Fruit fly (Drosophila melanogaster) whole organism, embryonic: ENCODE measurements around the gene Hs2st.
A peak's percentile ranks its signal among the peaks of the same experiment; 100 is the strongest.

Experiments
- CG10543 ChIP-seq: fragments of 200-800 bp; sonication (Bioruptor generic); optimal IDR thresholded peaks from 3 replicates; lab custom pipeline; 2017; ENCODE audit warnings: missing biosample characterization, mild to moderate bottlenecking, missing genetic modification characterization, moderate library complexity
- CG11504 ChIP-seq: fragments of 200-800 bp; sonication (Bioruptor generic); optimal IDR thresholded peaks from 3 replicates; lab custom pipeline; 2019; ENCODE audit warnings: missing biosample characterization, mild to moderate bottlenecking, missing genetic modification characterization, moderate library complexity
- CG12155 ChIP-seq: fragments of 200-800 bp; sonication (Bioruptor generic); optimal IDR thresholded peaks from 3 replicates; lab custom pipeline; 2016; ENCODE audit warnings: missing biosample characterization, missing genetic modification characterization
- CG12769 ChIP-seq: fragments of 200-800 bp; sonication (Bioruptor generic); optimal IDR thresholded peaks from 2 replicates; lab custom pipeline; 2019; ENCODE audit warnings: missing biosample characterization, mild to moderate bottlenecking, missing genetic modification characterization, moderate library complexity
- CG14860 ChIP-seq: fragments of 200-800 bp; sonication (Bioruptor generic); IDR thresholded peaks from 3 replicates; pipeline ENCODE4 v1.3.6; 2022; ENCODE audit warnings: missing biosample characterization, missing genetic modification characterization; ENCODE audit not compliant: partially characterized antibody
- CG15601 ChIP-seq: fragments of 200-800 bp; sonication (Bioruptor generic); optimal IDR thresholded peaks from 3 replicates; lab custom pipeline; 2019; ENCODE audit warnings: missing biosample characterization, mild to moderate bottlenecking, missing genetic modification characterization, moderate library complexity
- CG1602 ChIP-seq: fragments of 200-800 bp; sonication (Bioruptor generic); optimal IDR thresholded peaks from 3 replicates; lab custom pipeline; 2016; ENCODE audit warnings: missing biosample characterization, missing genetic modification characterization
- CG30431 ChIP-seq: fragments of 200-800 bp; sonication (Bioruptor generic); optimal IDR thresholded peaks from 2 replicates; lab custom pipeline; 2017; ENCODE audit warnings: missing biosample characterization, missing genetic modification characterization
- CG4617 ChIP-seq: fragments of 200-800 bp; sonication (Bioruptor generic); optimal IDR thresholded peaks from 3 replicates; lab custom pipeline; 2016; ENCODE audit warnings: missing biosample characterization, missing genetic modification characterization, borderline replicate concordance
- CG4707 ChIP-seq: fragments of 200-800 bp; sonication (Bioruptor generic); optimal IDR thresholded peaks from 2 replicates; lab custom pipeline; 2018; ENCODE audit warnings: missing biosample characterization, mild to moderate bottlenecking, missing genetic modification characterization, moderate library complexity
- CG7271 ChIP-seq: fragments of 200-800 bp; sonication (Bioruptor generic); optimal IDR thresholded peaks from 2 replicates; lab custom pipeline; 2018; ENCODE audit warnings: missing biosample characterization, mild to moderate bottlenecking, missing genetic modification characterization, moderate library complexity
- CG9215 ChIP-seq: fragments of 200-800 bp; sonication (Bioruptor generic); IDR thresholded peaks from 2 replicates; pipeline ENCODE4 v1.3.6; 2022; ENCODE audit warnings: missing biosample characterization, missing genetic modification characterization
- Deaf1 ChIP-seq: fragments of 200-800 bp; optimal IDR thresholded peaks from 3 replicates; lab custom pipeline; 2019; ENCODE audit warnings: missing biosample characterization, mild to moderate bottlenecking, missing genetic modification characterization, moderate library complexity
- Dfd ChIP-seq, 2 experiments: fragments of >200 bp; optimal IDR thresholded peaks; 2 replicates each; lab custom pipeline; 2017; ENCODE audit warnings: missing biosample characterization in 2 of 2, missing genetic modification characterization in 2 of 2
- Ets65A ChIP-seq: fragments of 200-800 bp; sonication (Bioruptor generic); peaks from one replicate; lab custom pipeline; 2016; ENCODE audit warnings: missing biosample characterization, missing genetic modification characterization
- H15 ChIP-seq: fragments of 200-800 bp; sonication (Bioruptor generic); IDR thresholded peaks from 3 replicates; pipeline ENCODE4 v1.3.6; 2022; ENCODE audit warnings: missing biosample characterization, missing genetic modification characterization
- Hr78 ChIP-seq, 2 experiments: fragments of 200-800 bp in 1 of 2; fragments of >200 bp in 1 of 2; sonication (Bioruptor generic) in 1 of 2; optimal IDR thresholded peaks; 2 replicates each; lab custom pipeline; 2017 to 2019; ENCODE audit warnings: missing biosample characterization in 2 of 2, missing genetic modification characterization in 2 of 2, mild to moderate bottlenecking in 1 of 2, moderate library complexity in 1 of 2
- MBD-R2 ChIP-seq: fragments of 200-800 bp; sonication (Bioruptor generic); IDR thresholded peaks from 2 replicates; pipeline ENCODE4 v1.3.6; 2022; ENCODE audit warnings: missing biosample characterization, missing genetic modification characterization
- MTF-1 ChIP-seq: fragments of 200-800 bp; sonication (Bioruptor generic); optimal IDR thresholded peaks from 2 replicates; lab custom pipeline; 2018; ENCODE audit warnings: missing biosample characterization, mild to moderate bottlenecking, missing genetic modification characterization, borderline replicate concordance
- NfI ChIP-seq: fragments of 200-800 bp; sonication (Bioruptor generic); optimal IDR thresholded peaks from 3 replicates; lab custom pipeline; 2018; ENCODE audit warnings: missing biosample characterization, mild to moderate bottlenecking, missing genetic modification characterization, moderate library complexity
- Rfx ChIP-seq: fragments of 200-800 bp; sonication (Bioruptor generic); IDR thresholded peaks from 2 replicates; pipeline ENCODE4 v1.3.6; 2022; ENCODE audit warnings: missing biosample characterization, missing genetic modification characterization
- TFAM ChIP-seq: fragments of 200-800 bp; sonication (Bioruptor generic); optimal IDR thresholded peaks from 2 replicates; lab custom pipeline; 2017; ENCODE audit warnings: missing biosample characterization, missing genetic modification characterization, inconsistent platforms
- Usf ChIP-seq: fragments of 200-800 bp; sonication (Bioruptor generic); optimal IDR thresholded peaks from 2 replicates; lab custom pipeline; 2017; ENCODE audit warnings: missing genotype, missing biosample characterization, missing genetic modification characterization
- Xrp1 ChIP-seq: fragments of 200-800 bp; sonication (Bioruptor generic); IDR thresholded peaks from 2 replicates; pipeline ENCODE4 v1.3.6; 2022; ENCODE audit warnings: missing biosample characterization, missing genetic modification characterization
- abd-A ChIP-seq: fragments of 200-800 bp; sonication (Bioruptor generic); optimal IDR thresholded peaks from 3 replicates; lab custom pipeline; 2019; ENCODE audit warnings: missing biosample characterization, mild to moderate bottlenecking, missing genetic modification characterization, moderate library complexity
- bbx ChIP-seq: fragments of 200-800 bp; sonication (Bioruptor generic); IDR thresholded peaks from 2 replicates; pipeline ENCODE4 v1.3.6; 2022; ENCODE audit warnings: missing biosample characterization, missing genetic modification characterization; ENCODE audit not compliant: partially characterized antibody
- cg ChIP-seq: fragments of 200-800 bp; sonication (Bioruptor generic); optimal IDR thresholded peaks from 3 replicates; lab custom pipeline; 2019; ENCODE audit warnings: missing biosample characterization, mild to moderate bottlenecking, missing genetic modification characterization, moderate library complexity
- chinmo ChIP-seq: fragments of 200-800 bp; sonication (Bioruptor generic); IDR thresholded peaks from 4 replicates; pipeline ENCODE4 v1.3.6; 2022; ENCODE audit warnings: missing biosample characterization, missing genetic modification characterization; ENCODE audit not compliant: partially characterized antibody
- ci ChIP-seq: fragments of 200-800 bp; sonication (Bioruptor generic); IDR thresholded peaks from 3 replicates; pipeline ENCODE4 v1.3.6; 2022; ENCODE audit warnings: missing biosample characterization, missing genetic modification characterization
- crol ChIP-seq: fragments of 200-800 bp; sonication (Bioruptor generic); IDR thresholded peaks from 2 replicates; pipeline ENCODE4 v1.3.6; 2022; ENCODE audit warnings: missing biosample characterization, missing genetic modification characterization
- ewg ChIP-seq: fragments of 200-800 bp; sonication (Bioruptor generic); optimal IDR thresholded peaks from 3 replicates; lab custom pipeline; 2017; ENCODE audit warnings: mild to moderate bottlenecking, missing biosample characterization, missing genetic modification reagents, missing genetic modification characterization
- ftz-f1 ChIP-seq: fragments of 200-800 bp; sonication (Bioruptor generic); optimal IDR thresholded peaks from 2 replicates; lab custom pipeline; 2016; ENCODE audit warnings: missing biosample characterization, missing genetic modification characterization
- hb ChIP-seq: fragments of 200-800 bp; sonication (Bioruptor generic); IDR thresholded peaks from 3 replicates; pipeline ENCODE4 v1.3.6; 2022; ENCODE audit warnings: missing biosample characterization, missing genetic modification characterization; ENCODE audit not compliant: partially characterized antibody
- mirr ChIP-seq: fragments of 200-800 bp; sonication (Bioruptor generic); optimal IDR thresholded peaks from 3 replicates; lab custom pipeline; 2018; ENCODE audit warnings: missing biosample characterization, mild to moderate bottlenecking, missing genetic modification characterization
- nerfin-2 ChIP-seq: fragments of 200-800 bp; sonication (Bioruptor generic); IDR thresholded peaks from 2 replicates; pipeline ENCODE4 v1.3.6; 2022; ENCODE audit warnings: missing biosample characterization, missing genetic modification characterization; ENCODE audit not compliant: partially characterized antibody
- oc ChIP-seq: fragments of 200-800 bp; sonication (Bioruptor generic); optimal IDR thresholded peaks from 2 replicates; lab custom pipeline; 2018; ENCODE audit warnings: missing biosample characterization, mild to moderate bottlenecking, missing genetic modification characterization, moderate library complexity
- otp ChIP-seq: fragments of 200-800 bp; sonication (Bioruptor generic); IDR thresholded peaks from 3 replicates; pipeline ENCODE4, ENCODE4 v1.3.6; 2022; ENCODE audit warnings: missing biosample characterization, missing genetic modification characterization
- pho ChIP-seq: fragments of 200-800 bp; sonication (Bioruptor generic); optimal IDR thresholded peaks from 2 replicates; lab custom pipeline; 2016; ENCODE audit warnings: missing biosample characterization, missing genetic modification characterization
- repo ChIP-seq: fragments of 200-800 bp; sonication (Bioruptor generic); optimal IDR thresholded peaks from 2 replicates; lab custom pipeline; 2016; ENCODE audit warnings: missing biosample characterization, missing genetic modification characterization
- ro ChIP-seq: fragments of 200-800 bp; sonication (Bioruptor generic); IDR thresholded peaks from 2 replicates; pipeline ENCODE4 v1.3.6; 2022; ENCODE audit warnings: missing biosample characterization, missing genetic modification characterization
- row ChIP-seq: fragments of 200-800 bp; sonication (Bioruptor generic); IDR thresholded peaks from 3 replicates; pipeline ENCODE4 v1.3.6; 2022; ENCODE audit warnings: missing biosample characterization, missing genetic modification characterization
- sd ChIP-seq: fragments of 200-800 bp; sonication (Bioruptor generic); optimal IDR thresholded peaks from 3 replicates; lab custom pipeline; 2018; ENCODE audit warnings: missing biosample characterization, mild to moderate bottlenecking, missing genetic modification characterization, moderate library complexity
- slp2 ChIP-seq: fragments of 200-800 bp; sonication (Bioruptor generic); optimal IDR thresholded peaks from 2 replicates; lab custom pipeline; 2016; ENCODE audit warnings: missing biosample characterization, missing genetic modification characterization
- sr ChIP-seq: fragments of 200-800 bp; sonication (Bioruptor generic); IDR thresholded peaks from 3 replicates; pipeline ENCODE4 v1.3.6; 2022; ENCODE audit warnings: missing biosample characterization, missing genetic modification characterization
- wek ChIP-seq: fragments of 200-800 bp; sonication (Bioruptor generic); optimal IDR thresholded peaks from 3 replicates; lab custom pipeline; 2018; ENCODE audit warnings: missing biosample characterization, mild to moderate bottlenecking, missing genetic modification characterization, moderate library complexity

Gene Hs2st

DNA sequence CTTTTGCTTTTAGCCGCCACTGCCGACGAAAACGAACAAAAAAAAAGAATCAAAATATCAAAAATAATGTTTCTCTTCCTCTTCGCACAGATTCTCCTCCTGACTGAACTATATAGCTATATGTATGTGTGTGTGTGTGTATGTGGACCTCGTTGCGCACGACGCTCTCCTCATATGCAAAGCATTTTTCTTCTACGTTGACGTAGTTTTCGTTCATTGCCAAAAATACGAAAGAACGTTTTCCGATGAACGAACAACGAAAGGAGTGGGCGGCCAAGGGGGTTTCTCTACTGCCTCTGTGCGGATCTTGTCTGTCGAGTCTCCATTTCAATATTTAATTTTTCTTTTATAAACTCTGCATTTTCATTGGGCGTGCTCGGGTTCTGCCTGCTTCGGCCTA, 39.7 kb downstream of the Hs2st start:
- TF ChIP-seq H15, result no peak
- TF ChIP-seq MBD-R2, result no peak
- TF ChIP-seq crol, result peak; percentile 42
- no peak for TF ChIP-seq CG1602 (GFP tag; lab: Kevin White, UChicago)
- TF ChIP-seq CG12769 (tag; lab: Kevin White, UChicago), result peak; percentile 17
- TF ChIP-seq chinmo (GFP tag; lab: Robert Waterston, UW), result 0 out of 4 replicates have a peak, but pooled peaks have one; percentile 29
- TF ChIP-seq MTF-1 (GFP tag; lab: Kevin White, UChicago), result peak; percentile 93
- peak; percentile 68 for TF ChIP-seq Deaf1 (tag; lab: Kevin White, UChicago)
- no peak for TF ChIP-seq pho
- TF ChIP-seq nerfin-2 (GFP tag; lab: Robert Waterston, UW), result no peak
- peak; percentile 4 for TF ChIP-seq cg (GFP tag; lab: Kevin White, UChicago)
- no peak for TF ChIP-seq oc (tag; lab: Kevin White, UChicago)
- TF ChIP-seq abd-A, result peak; percentile 4
- peak; percentile 35 for TF ChIP-seq sd
- TF ChIP-seq sr, result peak; percentile 86
- TF ChIP-seq CG10543 (GFP tag; lab: Kevin White, UChicago), result peak; percentile 74
- TF ChIP-seq, all 482 proteins: peak for 10

DNA sequence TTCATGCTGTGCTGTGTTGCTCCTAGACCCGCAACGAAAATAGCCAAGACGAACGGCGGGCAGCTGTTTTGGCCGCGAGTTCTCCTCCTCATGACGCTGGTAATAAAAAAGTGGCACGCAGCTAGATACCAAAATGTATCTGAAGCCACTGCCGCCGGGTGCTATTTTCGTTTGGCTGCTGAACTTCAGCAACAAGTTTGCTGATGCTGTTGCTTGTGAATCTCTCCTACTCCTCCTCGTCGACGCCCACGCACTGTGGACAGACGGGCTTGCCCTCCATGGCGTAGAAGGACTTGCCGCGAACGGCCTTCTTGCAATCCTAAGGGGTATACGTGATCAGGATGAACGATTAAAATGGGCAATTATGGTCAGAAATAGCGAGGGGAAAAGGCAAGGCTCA, 41.2 kb downstream of the Hs2st start:
- TF ChIP-seq sr, result peak; percentile 74; the same call in 2 of the 3 replicates
- TF ChIP-seq Ets65A (GFP tag; lab: Kevin White, UChicago), result peak; percentile 23
- TF ChIP-seq ewg (GFP tag; lab: Kevin White, UChicago), result no peak
- TF ChIP-seq CG11504, result peak; percentile 52
- no peak for TF ChIP-seq CG15601 (tag; lab: Kevin White, UChicago)
- TF ChIP-seq row (GFP tag; lab: Robert Waterston, UW), result no peak
- no peak for TF ChIP-seq CG4617 (GFP tag; lab: Kevin White, UChicago)
- TF ChIP-seq repo (GFP tag; lab: Kevin White, UChicago), result no peak
- TF ChIP-seq CG12769 (tag; lab: Kevin White, UChicago), result peak; percentile 12
- TF ChIP-seq CG4707 (GFP tag; lab: Kevin White, UChicago), result no peak
- no peak for TF ChIP-seq Xrp1 (GFP tag; lab: Robert Waterston, UW)
- TF ChIP-seq hb (GFP tag; lab: Robert Waterston, UW), result 0 out of 3 replicates have a peak, but pooled peaks have one; percentile 32

- TF ChIP-seq ci (GFP tag; lab: Robert Waterston, UW) (0 out of 3 replicates have a peak, but pooled peaks have one; percentile 13), ftz-f1 (GFP tag; lab: Kevin White, UChicago) (peak; percentile 78), CG12769 (tag; lab: Kevin White, UChicago) (peak; percentile 7), Rfx (0 out of 2 replicates have a peak, but pooled peaks have one; percentile 5), CG9215 (GFP tag; lab: Robert Waterston, UW) (no peak), CG12155 (GFP tag; lab: Kevin White, UChicago) (no peak), chinmo (GFP tag; lab: Robert Waterston, UW) (0 out of 4 replicates have a peak, but pooled peaks have one; percentile 29), Hr78 (GFP tag; optimal IDR thresholded peaks at IDR 0.05; lab: Kevin White, UChicago) (peak in 1 of 2 experiments; percentile 54), sr (peak; percentile 55; the same call in 1 of the 3 replicates), Dfd (GFP tag; optimal IDR thresholded peaks at IDR 0.05; lab: Kevin White, UChicago) (no peak)
Measured at dm6 chr2L:19402667-19403066, 41.9 kb downstream of the Hs2st start.

- peak; percentile 22 for TF ChIP-seq NfI (GFP tag; lab: Kevin White, UChicago)
- no peak for TF ChIP-seq TFAM
- no peak for TF ChIP-seq CG7271 (tag; lab: Kevin White, UChicago)
- no peak for TF ChIP-seq Usf (GFP tag; lab: Kevin White, UChicago)
- no peak for TF ChIP-seq wek (GFP tag; lab: Kevin White, UChicago)
- TF ChIP-seq bbx (GFP tag; lab: Robert Waterston, UW), result no peak
- no peak for TF ChIP-seq CG30431 (GFP tag; lab: Kevin White, UChicago)
- TF ChIP-seq ro (GFP tag; lab: Robert Waterston, UW), result no peak
- TF ChIP-seq otp (GFP tag; lab: Robert Waterston, UW), result no peak
- TF ChIP-seq CG10543 (GFP tag; lab: Kevin White, UChicago), result peak; percentile 24
- TF ChIP-seq mirr, result no peak
- peak; percentile 39 for TF ChIP-seq MTF-1 (GFP tag; lab: Kevin White, UChicago)
- no peak for TF ChIP-seq CG14860 (GFP tag; lab: Robert Waterston, UW)
- TF ChIP-seq slp2 (GFP tag; lab: Kevin White, UChicago), result no peak
- TF ChIP-seq ewg (GFP tag; lab: Kevin White, UChicago), result no peak
Measured at dm6 chr2L:19401914-19402313, 42.6 kb downstream of the Hs2st start.
